Worm (Caenorhabditis elegans) whole organism, L4 larva: Measurements from ENCODE around the gene srg-64.
A peak's percentile ranks its signal among the peaks of the same experiment; 100 is the strongest.

ENCODE experiments used
- D1046.2 ChIP-seq: fragments of 200-800 bp; sonication (Bioruptor generic); IDR thresholded peaks from 2 replicates; pipeline ENCODE4 v1.3.6; 2022; ENCODE audit warnings: missing genetic modification characterization, missing compliant biosample characterization
- T20F7.1 ChIP-seq: fragments of 200-800 bp; sonication (Bioruptor generic); optimal IDR thresholded peaks from 2 replicates; lab custom pipeline; 2018; ENCODE audit warnings: mild to moderate bottlenecking, missing genetic modification characterization, missing compliant biosample characterization
- Y48G9A.11 ChIP-seq: fragments of 200-800 bp; sonication (Bioruptor generic); IDR thresholded peaks from 2 replicates; pipeline ENCODE4 v1.3.6; 2022; ENCODE audit warnings: missing genetic modification reagents, missing genetic modification characterization, missing compliant biosample characterization
- Y5F2A.4 ChIP-seq: fragments of 200-800 bp; sonication (Bioruptor generic); optimal IDR thresholded peaks from 2 replicates; lab custom pipeline; 2018; ENCODE audit warnings: mild to moderate bottlenecking, missing genetic modification characterization, missing compliant biosample characterization
- aha-1 ChIP-seq: fragments of 150-350 bp; peaks from one replicate; lab custom pipeline; 2014; ENCODE audit warnings: missing biosample characterization, missing genetic modification characterization
- ceh-20 ChIP-seq: fragments of 200-800 bp; sonication (Bioruptor generic); IDR thresholded peaks from 2 replicates; pipeline ENCODE4 v1.3.6; 2022; ENCODE audit warnings: missing genetic modification reagents, missing genetic modification characterization, missing compliant biosample characterization
- cey-2 ChIP-seq: sonication (generic microtip); optimal IDR thresholded peaks from 3 replicates; lab custom pipeline; 2017; ENCODE audit warnings: missing genetic modification characterization, mild to moderate bottlenecking, missing compliant biosample characterization, antibody characterized with exemption, borderline replicate concordance; ENCODE audit not compliant: insufficient read depth
- ctbp-1 ChIP-seq: fragments of 200-800 bp; sonication (Bioruptor generic); IDR thresholded peaks from 2 replicates; pipeline ENCODE4 v1.3.6; 2022; ENCODE audit warnings: missing genetic modification reagents, missing genetic modification characterization, missing compliant biosample characterization
- daf-12 ChIP-seq: fragments of 150-350 bp; optimal IDR thresholded peaks from 2 replicates; lab custom pipeline; 2014; ENCODE audit warnings: missing biosample characterization, missing genetic modification reagents, missing genetic modification characterization
- dmd-9 ChIP-seq: fragments of 200-800 bp; sonication (Bioruptor generic); IDR thresholded peaks from 2 replicates; pipeline ENCODE4 v1.3.6; 2022; ENCODE audit warnings: missing genetic modification reagents, missing genetic modification characterization, missing compliant biosample characterization
- dpl-1 ChIP-seq: fragments of 150-350 bp; optimal IDR thresholded peaks from 2 replicates; lab custom pipeline; 2014; ENCODE audit warnings: missing biosample characterization, missing genetic modification reagents, missing genetic modification characterization
- egl-27 ChIP-seq: sonication (generic microtip); optimal IDR thresholded peaks from 3 replicates; lab custom pipeline; 2017; ENCODE audit warnings: missing biosample characterization, missing genetic modification reagents, missing genetic modification characterization
- egl-43 ChIP-seq: fragments of 200-800 bp; sonication (Bioruptor generic); IDR thresholded peaks from 2 replicates; pipeline ENCODE4 v1.3.6; 2022; ENCODE audit warnings: missing genetic modification reagents, missing genetic modification characterization, missing compliant biosample characterization
- gei-8 ChIP-seq: fragments of 200-800 bp; sonication (Bioruptor generic); optimal IDR thresholded peaks from 2 replicates; lab custom pipeline; 2018; ENCODE audit warnings: mild to moderate bottlenecking, missing genetic modification characterization, missing compliant biosample characterization
- hlh-11 ChIP-seq: fragments of 200-800 bp; sonication (Bioruptor generic); optimal IDR thresholded peaks from 2 replicates; lab custom pipeline; 2018; ENCODE audit warnings: mild to moderate bottlenecking, missing genetic modification characterization, missing compliant biosample characterization
- hmg-1.1 ChIP-seq: fragments of 200-800 bp; sonication (Bioruptor generic); IDR thresholded peaks from 2 replicates; pipeline ENCODE4 v1.3.6; 2022; ENCODE audit warnings: missing genetic modification reagents, missing genetic modification characterization, missing compliant biosample characterization
- jun-1 ChIP-seq: fragments of 150-350 bp; optimal IDR thresholded peaks from 2 replicates; lab custom pipeline; 2014; ENCODE audit warnings: missing biosample characterization, missing genetic modification reagents, missing genetic modification characterization
- lim-7 ChIP-seq: fragments of 200-800 bp; sonication (Bioruptor generic); IDR thresholded peaks from 2 replicates; pipeline ENCODE4 v1.3.6; 2022; ENCODE audit warnings: missing genetic modification characterization, missing compliant biosample characterization
- lin-13 ChIP-seq: fragments of 150-350 bp; optimal IDR thresholded peaks from 2 replicates; lab custom pipeline; 2014; ENCODE audit warnings: missing biosample characterization, missing genetic modification reagents, missing genetic modification characterization
- lin-29 ChIP-seq: fragments of 200-800 bp; sonication (Bioruptor generic); IDR thresholded peaks from 2 replicates; pipeline ENCODE4 v1.3.6; 2022; ENCODE audit warnings: missing genetic modification reagents, missing genetic modification characterization, missing compliant biosample characterization
- nhr-10 ChIP-seq: fragments of 150-350 bp; optimal IDR thresholded peaks from 2 replicates; lab custom pipeline; 2014; ENCODE audit warnings: missing biosample characterization, missing genetic modification characterization
- nhr-41 ChIP-seq: fragments of 200-800 bp; sonication (Bioruptor generic); IDR thresholded peaks from 2 replicates; pipeline ENCODE4 v1.3.6; 2022; ENCODE audit warnings: missing genetic modification reagents, missing genetic modification characterization, missing compliant biosample characterization
- nhr-42 ChIP-seq: fragments of 200-800 bp; sonication (Bioruptor generic); IDR thresholded peaks from 2 replicates; pipeline ENCODE4 v1.3.6; 2022; ENCODE audit warnings: missing genetic modification characterization, missing compliant biosample characterization
- nhr-76 ChIP-seq: fragments of 150-350 bp; optimal IDR thresholded peaks from 2 replicates; lab custom pipeline; 2014; ENCODE audit warnings: missing biosample characterization, missing genetic modification characterization
- nhr-77 ChIP-seq: fragments of 150-350 bp; optimal IDR thresholded peaks from 2 replicates; lab custom pipeline; 2014; ENCODE audit warnings: missing biosample characterization, missing genetic modification characterization
- sdz-12 ChIP-seq: fragments of 200-800 bp; sonication (Bioruptor generic); optimal IDR thresholded peaks from 2 replicates; lab custom pipeline; 2018; ENCODE audit warnings: mild to moderate bottlenecking, missing genetic modification characterization, missing compliant biosample characterization
- set-16 ChIP-seq: fragments of 200-800 bp; sonication (Bioruptor generic); IDR thresholded peaks from 2 replicates; pipeline ENCODE4 v1.3.6; 2022; ENCODE audit warnings: missing genetic modification reagents, missing genetic modification characterization, missing compliant biosample characterization
- snpc-4 ChIP-seq: fragments of 150-350 bp; optimal IDR thresholded peaks from 2 replicates; lab custom pipeline; 2014; ENCODE audit warnings: missing biosample characterization, missing genetic modification characterization
- spr-1 ChIP-seq: sonication (generic microtip); optimal IDR thresholded peaks from 2 replicates; lab custom pipeline; 2016; ENCODE audit warnings: mild to moderate bottlenecking, missing genetic modification characterization, missing compliant biosample characterization
- spr-3 ChIP-seq: fragments of 200-800 bp; sonication (Bioruptor generic); optimal IDR thresholded peaks from 2 replicates; lab custom pipeline; 2018; ENCODE audit warnings: mild to moderate bottlenecking, missing genetic modification characterization, missing compliant biosample characterization
- unc-62 ChIP-seq, 3 experiments: fragments of 150-350 bp in 1 of 3; sonication (generic microtip); optimal IDR thresholded peaks in 2 of 3; peaks in 1 of 3; 1 replicate in 1 of 3; 2 replicates in 2 of 3; lab custom pipeline; 2014 to 2017; ENCODE audit warnings: missing biosample characterization in 3 of 3, missing genetic modification characterization in 3 of 3, missing genetic modification reagents in 3 of 3, missing genotype in 1 of 3
- zfp-3 ChIP-seq: fragments of 200-800 bp; sonication (Bioruptor generic); conservative IDR thresholded peaks from 2 replicates; pipeline ENCODE4 v1.3.6; 2022; ENCODE audit warnings: missing genetic modification reagents, missing genetic modification characterization, missing compliant biosample characterization

srg-64 gene

DNA sequence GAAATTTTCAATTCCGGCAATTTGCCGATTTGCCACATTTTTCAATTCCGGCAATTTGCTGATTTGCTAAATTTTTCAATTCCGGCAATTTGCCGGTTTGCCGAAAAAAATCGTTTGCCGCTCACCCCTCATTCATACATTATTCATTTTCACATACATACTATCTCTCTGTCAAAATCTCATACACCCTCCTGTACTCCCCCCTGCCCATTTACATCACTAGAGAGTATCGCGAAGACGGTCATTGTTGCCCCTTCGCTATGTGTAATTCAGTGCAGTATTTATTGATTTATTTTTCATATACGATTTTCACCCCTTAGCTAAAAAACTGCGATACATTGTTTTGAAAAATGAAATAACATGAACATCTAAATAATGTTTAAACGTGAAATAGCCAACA lies 4.0 kb downstream of the srg-64 start (continued):
- TF ChIP-seq lin-13 (GFP tag; lab: Kevin White, UChicago) (peak; percentile 69), dpl-1 (peak; percentile 11), D1046.2 (GFP tag; lab: Robert Waterston, UW) (no peak), cey-2 (tag; lab: Kevin White, UChicago) (no peak), zfp-3 (GFP tag; lab: Robert Waterston, UW) (no peak), spr-1 (tag; lab: Kevin White, UChicago) (peak; percentile 68), nhr-42 (GFP tag; lab: Robert Waterston, UW) (peak; percentile 70)

DNA sequence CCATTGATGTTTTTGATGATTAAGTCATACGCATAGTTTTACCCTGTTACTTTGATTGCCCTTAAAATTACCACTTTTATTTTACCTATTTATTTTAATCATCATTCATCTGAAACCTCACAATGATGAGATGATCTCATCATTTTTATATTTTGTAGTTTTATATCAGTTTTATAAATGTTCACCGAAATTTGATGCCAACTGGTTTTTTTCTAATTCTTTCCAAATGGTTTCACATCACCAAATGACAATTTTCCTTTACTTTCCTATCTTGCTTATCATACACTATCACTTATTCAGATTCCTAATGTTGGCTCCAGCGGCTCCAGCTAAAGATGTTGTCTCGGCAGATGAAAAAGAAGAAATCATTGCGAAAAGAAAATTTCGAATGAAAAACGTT lies 8.8 kb downstream of the srg-64 start, which contains the start of gene lin-15A:
TSS of gene lin-15A (plus strand) at position 301 of the 400 bp plus-strand sequence.
- TF ChIP-seq aha-1 (tag; lab: Kevin White, UChicago) (no peak), nhr-77 (tag; lab: Kevin White, UChicago) (no peak), egl-27 (tag; lab: Kevin White, UChicago) (no peak), ceh-20 (GFP tag; lab: Robert Waterston, UW) (no peak), Y5F2A.4 (GFP tag; lab: Kevin White, UChicago) (no peak), gei-8 (GFP tag; lab: Kevin White, UChicago) (no peak), unc-62 (GFP tag; optimal IDR thresholded peaks at IDR 0.05 in 1 of 2; lab: Kevin White, UChicago) (no peak), unc-62 (tag; optimal IDR thresholded peaks at IDR 0.05; lab: Kevin White, UChicago) (no peak), lin-29 (GFP tag; lab: Robert Waterston, UW) (no peak), lim-7 (no peak), nhr-76 (tag; lab: Kevin White, UChicago) (no peak), snpc-4 (tag; lab: Kevin White, UChicago) (no peak), T20F7.1 (GFP tag; lab: Kevin White, UChicago) (no peak), spr-3 (GFP tag; lab: Kevin White, UChicago) (no peak), Y48G9A.11 (GFP tag; lab: Robert Waterston, UW) (no peak), ctbp-1 (GFP tag; lab: Robert Waterston, UW) (no peak), sdz-12 (GFP tag; lab: Kevin White, UChicago) (no peak), hlh-11 (no peak), nhr-41 (GFP tag; lab: Robert Waterston, UW) (no peak)

DNA sequence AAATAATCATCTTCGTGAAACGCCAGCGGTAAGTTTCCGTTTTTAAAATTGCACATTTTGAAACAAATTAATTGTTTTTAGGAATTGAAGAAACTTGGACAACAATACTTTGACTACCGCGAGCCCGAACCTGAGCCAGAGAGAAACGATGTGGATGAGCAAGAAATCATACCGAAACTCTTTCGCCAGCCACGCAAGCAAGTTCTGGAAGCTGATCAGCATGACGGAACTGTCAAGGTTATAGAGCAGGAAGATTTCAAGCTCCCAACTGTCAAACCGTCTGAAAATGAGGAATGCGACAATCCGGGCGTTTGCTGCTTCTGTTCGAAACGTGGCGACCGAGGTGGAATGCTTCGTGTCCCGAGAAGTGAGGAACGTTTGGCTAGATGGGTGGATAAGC lies 10.1 kb downstream of the srg-64 start:
- TF ChIP-seq unc-62 (GFP tag; optimal IDR thresholded peaks at IDR 0.05 in 1 of 2; lab: Kevin White, UChicago) (peak in 1 of 2 experiments; percentile 96), unc-62 (tag; optimal IDR thresholded peaks at IDR 0.05; lab: Kevin White, UChicago) (no peak), daf-12 (tag; lab: Kevin White, UChicago) (no peak), jun-1 (tag; lab: Kevin White, UChicago) (no peak), lin-29 (GFP tag; lab: Robert Waterston, UW) (no peak), Y5F2A.4 (GFP tag; lab: Kevin White, UChicago) (no peak)
- TF ChIP-seq, all 104 proteins: peak for 1

DNA sequence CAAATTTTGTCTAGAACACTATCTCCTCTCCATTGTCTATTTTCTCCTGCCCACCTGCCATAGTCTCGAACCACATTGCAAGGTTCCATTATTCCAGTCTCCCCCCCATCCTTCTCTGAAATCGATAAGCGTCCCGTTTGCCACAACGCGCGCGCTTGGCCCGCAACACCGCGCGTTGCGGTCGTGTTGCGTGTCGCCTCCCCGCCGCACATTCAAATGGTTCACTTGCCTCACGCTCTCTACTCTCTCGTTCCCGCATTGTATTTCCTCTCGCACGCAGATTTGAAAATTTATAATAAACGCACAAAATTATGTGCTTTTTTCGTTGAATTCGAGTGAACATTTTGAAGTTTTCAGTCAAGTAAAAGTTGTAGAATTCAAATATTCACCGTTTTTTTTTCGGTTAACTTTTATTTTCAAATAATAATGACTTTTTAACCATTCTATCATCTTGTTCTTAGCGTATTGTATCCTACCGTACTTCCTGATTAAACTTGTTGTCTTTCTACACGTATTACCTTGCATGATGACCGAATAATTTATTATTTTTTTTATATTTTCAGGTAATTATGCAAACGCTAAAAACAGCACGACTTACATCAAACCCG lies 14.8 kb downstream of the srg-64 start, which contains the start of gene lin-15B:
TSS of gene lin-15B (plus strand) at position 558 of the 608 bp plus-strand sequence.
- TF ChIP-seq nhr-10 (tag; lab: Kevin White, UChicago): no peak
- TF ChIP-seq egl-43 (GFP tag; lab: Robert Waterston, UW): peak; percentile 13; the same call in 1 of the 2 replicates
- TF ChIP-seq hmg-1.1 (GFP tag; lab: Robert Waterston, UW): peak; percentile 19; the same call in 1 of the 2 replicates
- peak; percentile 34; the same call in 1 of the 2 replicates for TF ChIP-seq set-16
- TF ChIP-seq dmd-9 (GFP tag; lab: Robert Waterston, UW): 0 out of 2 replicates have a peak, but pooled peaks have one; percentile 13
